Fruit fly (Drosophila melanogaster) whole organism, prepupa: ENCODE data around the gene Cpr65Eb.

Experiments
- CG31627 ChIP-seq: fragments of 200-800 bp; sonication (Bioruptor generic); optimal IDR thresholded peaks from 3 replicates; lab custom pipeline; 2016; ENCODE audit warnings: missing biosample characterization, missing genetic modification characterization
- Eip93F ChIP-seq: fragments of 200-800 bp; sonication (Bioruptor generic); optimal IDR thresholded peaks from 2 replicates; lab custom pipeline; 2016; ENCODE audit warnings: missing biosample characterization, mild to moderate bottlenecking, missing genetic modification characterization
- Smox ChIP-seq: fragments of 200-800 bp; sonication (Bioruptor generic); optimal IDR thresholded peaks from 3 replicates; lab custom pipeline; 2016; ENCODE audit warnings: missing biosample characterization, missing genetic modification characterization

dm6 chr3L:7128214-7129008 lies 39.8 kb upstream of the Cpr65Eb start, which contains the start of the genes Acbp4 and Acbp6:
- no peak for TF ChIP-seq Smox
- TF ChIP-seq Eip93F (GFP tag; lab: Kevin White, UChicago) = no peak
- no peak for TF ChIP-seq CG31627 (GFP tag; lab: Kevin White, UChicago)
